Worm (Caenorhabditis elegans) whole organism, young adult: ENCODE results near the gene cpg-24.
"Not testable (repeated sequence)": the region's sequence is repeated elsewhere in the genome, so short reads cannot be mapped to it uniquely, and the experiment has no call there.

Experiments
- B0035.1 ChIP-seq: sonication (generic microtip); optimal IDR thresholded peaks from 2 replicates; lab custom pipeline; 2016; ENCODE audit warnings: missing genetic modification characterization, mild to moderate bottlenecking, missing compliant biosample characterization, missing genotype, missing genetic modification reagents
- B0336.3 ChIP-seq: fragments of 200-800 bp; sonication (Bioruptor generic); IDR thresholded peaks from 2 replicates; pipeline ENCODE4 v1.3.6; 2022; ENCODE audit warnings: missing genetic modification characterization, missing compliant biosample characterization
- C06A6.2 ChIP-seq: fragments of 200-800 bp; sonication (Bioruptor generic); conservative IDR thresholded peaks from 2 replicates; pipeline ENCODE4 v1.3.6; 2022; ENCODE audit warnings: missing genetic modification characterization, missing compliant biosample characterization
- F22D6.2 ChIP-seq: sonication (generic microtip); optimal IDR thresholded peaks from 2 replicates; lab custom pipeline; 2016; ENCODE audit warnings: mild to moderate bottlenecking, missing genetic modification characterization, missing compliant biosample characterization
- F55B11.4 ChIP-seq: sonication (generic microtip); optimal IDR thresholded peaks from 2 replicates; lab custom pipeline; 2016; ENCODE audit warnings: missing compliant biosample characterization, missing genetic modification characterization, borderline replicate concordance; ENCODE audit not compliant: insufficient read depth
- F57A8.1 ChIP-seq: fragments of 200-800 bp; sonication (Bioruptor generic); optimal IDR thresholded peaks from 2 replicates; lab custom pipeline; 2018; ENCODE audit warnings: mild to moderate bottlenecking, missing genetic modification characterization, moderate library complexity, missing compliant biosample characterization
- K11D2.4 ChIP-seq: fragments of 200-800 bp; sonication (Bioruptor generic); IDR thresholded peaks from 2 replicates; pipeline ENCODE4 v1.3.6; 2022; ENCODE audit warnings: missing genetic modification reagents, missing genetic modification characterization, missing compliant biosample characterization
- K12H6.12 ChIP-seq: fragments of 200-800 bp; sonication (Bioruptor generic); optimal IDR thresholded peaks from 2 replicates; lab custom pipeline; 2018; ENCODE audit warnings: mild to moderate bottlenecking, missing genetic modification characterization, missing compliant biosample characterization
- Y67H2A.10 ChIP-seq: fragments of 200-800 bp; sonication (Bioruptor generic); conservative IDR thresholded peaks from 2 replicates; pipeline ENCODE4 v1.3.6; 2022; ENCODE audit warnings: missing genetic modification reagents, missing genetic modification characterization, missing compliant biosample characterization
- Y95B8A.8 ChIP-seq: fragments of 200-800 bp; sonication (Bioruptor generic); IDR thresholded peaks from 2 replicates; pipeline ENCODE4 v1.3.6; 2022; ENCODE audit warnings: missing genetic modification reagents, missing genetic modification characterization, missing compliant biosample characterization
- bed-1 ChIP-seq: fragments of 200-800 bp; sonication (Bioruptor generic); IDR thresholded peaks from 2 replicates; pipeline ENCODE4 v1.3.6; 2022; ENCODE audit warnings: missing genetic modification reagents, missing genetic modification characterization, missing compliant biosample characterization
- cebp-1 ChIP-seq, 2 experiments: fragments of 200-800 bp in 1 of 2; sonication (Bioruptor generic) in 1 of 2; sonication (generic microtip) in 1 of 2; IDR thresholded peaks in 1 of 2; optimal IDR thresholded peaks in 1 of 2; 2 replicates each; pipeline versions ENCODE4 v1.3.6 to Lab custom; 2017 to 2022; ENCODE audit warnings: missing compliant biosample characterization in 2 of 2, missing genetic modification characterization in 2 of 2, mild to moderate bottlenecking in 1 of 2, missing genetic modification reagents in 1 of 2, moderate library complexity in 1 of 2
- cebp-2 ChIP-seq: fragments of 200-800 bp; sonication (Bioruptor generic); IDR thresholded peaks from 2 replicates; pipeline ENCODE4 v1.3.6; 2022; ENCODE audit warnings: missing genetic modification characterization, missing compliant biosample characterization
- ceh-40 ChIP-seq: fragments of 200-800 bp; sonication (Bioruptor generic); IDR thresholded peaks from 2 replicates; pipeline ENCODE4 v1.3.6; 2022; ENCODE audit warnings: missing genetic modification characterization, missing compliant biosample characterization
- ceh-58 ChIP-seq: fragments of 200-800 bp; sonication (Bioruptor generic); IDR thresholded peaks from 2 replicates; pipeline ENCODE4 v1.3.6; 2022; ENCODE audit warnings: missing genetic modification characterization, missing compliant biosample characterization
- die-1 ChIP-seq: sonication (generic microtip); optimal IDR thresholded peaks from 2 replicates; lab custom pipeline; 2016; ENCODE audit warnings: missing genotype, mild to moderate bottlenecking, missing genetic modification characterization, missing compliant biosample characterization
- egl-44 ChIP-seq: fragments of 200-800 bp; sonication (Bioruptor generic); IDR thresholded peaks from 2 replicates; pipeline ENCODE4 v1.3.6; 2022; ENCODE audit warnings: missing genetic modification reagents, missing genetic modification characterization, missing compliant biosample characterization
- fkh-3 ChIP-seq: sonication (generic microtip); optimal IDR thresholded peaks from 2 replicates; lab custom pipeline; 2016; ENCODE audit warnings: mild to moderate bottlenecking, missing genetic modification characterization, missing compliant biosample characterization
- him-1 ChIP-seq: sonication (generic microtip); optimal IDR thresholded peaks from 2 replicates; lab custom pipeline; 2016; ENCODE audit warnings: missing genotype, missing genetic modification reagents, missing genetic modification characterization, missing compliant biosample characterization
- let-526 ChIP-seq: fragments of 200-800 bp; sonication (Bioruptor generic); IDR thresholded peaks from 2 replicates; pipeline ENCODE4 v1.3.6; 2022; ENCODE audit warnings: missing genetic modification reagents, missing genetic modification characterization, missing compliant biosample characterization
- let-607 ChIP-seq, 2 experiments: fragments of 200-800 bp in 1 of 2; sonication (Bioruptor generic) in 1 of 2; sonication (generic microtip) in 1 of 2; optimal IDR thresholded peaks; 2 replicates each; lab custom pipeline; 2016 to 2018; ENCODE audit warnings: mild to moderate bottlenecking in 2 of 2, missing compliant biosample characterization in 2 of 2, missing genetic modification characterization in 2 of 2, moderate library complexity in 2 of 2, missing genotype in 1 of 2
- lin-26 ChIP-seq: fragments of 200-800 bp; sonication (Bioruptor generic); IDR thresholded peaks from 2 replicates; pipeline ENCODE4 v1.3.6; 2022; ENCODE audit warnings: missing genetic modification reagents, missing genetic modification characterization, missing compliant biosample characterization
- lin-40 ChIP-seq: sonication (generic microtip); optimal IDR thresholded peaks from 2 replicates; lab custom pipeline; 2016; ENCODE audit warnings: missing genetic modification characterization, mild to moderate bottlenecking, missing compliant biosample characterization, missing genotype, missing genetic modification reagents
- lsl-1 ChIP-seq: fragments of 200-800 bp; sonication (Bioruptor generic); optimal IDR thresholded peaks from 2 replicates; lab custom pipeline; 2018; ENCODE audit warnings: mild to moderate bottlenecking, missing genetic modification characterization, moderate library complexity, missing compliant biosample characterization
- lsy-27 ChIP-seq: sonication (generic microtip); optimal IDR thresholded peaks from 2 replicates; lab custom pipeline; 2017; ENCODE audit warnings: missing genetic modification characterization, mild to moderate bottlenecking, missing compliant biosample characterization, antibody characterized with exemption, missing genotype, borderline replicate concordance; ENCODE audit not compliant: insufficient read depth
- madf-6 ChIP-seq: fragments of 200-800 bp; sonication (Bioruptor generic); IDR thresholded peaks from 2 replicates; pipeline ENCODE4 v1.3.6; 2022; ENCODE audit warnings: missing genetic modification reagents, missing genetic modification characterization, missing compliant biosample characterization
- mxl-1 ChIP-seq: sonication (generic microtip); optimal IDR thresholded peaks from 2 replicates; lab custom pipeline; 2016; ENCODE audit warnings: missing genetic modification characterization, missing compliant biosample characterization
- nfyb-1 ChIP-seq: fragments of 200-800 bp; sonication (Bioruptor generic); IDR thresholded peaks from 2 replicates; pipeline ENCODE4 v1.3.6; 2022; ENCODE audit warnings: missing genetic modification reagents, missing genetic modification characterization, missing compliant biosample characterization
- nhr-120 ChIP-seq: fragments of 200-800 bp; sonication (Bioruptor generic); IDR thresholded peaks from 2 replicates; pipeline ENCODE4 v1.3.6; 2022; ENCODE audit warnings: missing genetic modification characterization, missing compliant biosample characterization
- nhr-179 ChIP-seq: sonication (generic microtip); optimal IDR thresholded peaks from 2 replicates; lab custom pipeline; 2016; ENCODE audit warnings: mild to moderate bottlenecking, missing genetic modification characterization, missing compliant biosample characterization
- pbrm-1 ChIP-seq: fragments of 200-800 bp; sonication (Bioruptor generic); IDR thresholded peaks from 2 replicates; pipeline ENCODE4 v1.3.6; 2022; ENCODE audit warnings: missing genetic modification reagents, missing genetic modification characterization, missing compliant biosample characterization
- pha-4 ChIP-seq: fragments of 150-350 bp; sonication (generic microtip); optimal IDR thresholded peaks from 2 replicates; lab custom pipeline; 2014; ENCODE audit warnings: missing biosample characterization, missing genetic modification reagents, missing genetic modification characterization
- rcor-1 ChIP-seq: fragments of 200-800 bp; sonication (Bioruptor generic); IDR thresholded peaks from 2 replicates; pipeline ENCODE4 v1.3.6; 2022; ENCODE audit warnings: missing genetic modification reagents, missing genetic modification characterization, missing compliant biosample characterization
- rpc-1 ChIP-seq, 2 experiments: fragments of 150-350 bp in 1 of 2; sonication (generic microtip) in 1 of 2; optimal IDR thresholded peaks; 2 replicates each; lab custom pipeline; 2014 to 2018; ENCODE audit warnings: missing biosample characterization in 1 of 2, missing genetic modification characterization in 1 of 2, missing genetic modification reagents in 1 of 2, missing genotype in 1 of 2
- sdz-38 ChIP-seq: sonication (generic microtip); optimal IDR thresholded peaks from 2 replicates; lab custom pipeline; 2016; ENCODE audit warnings: missing genotype, missing genetic modification characterization, missing compliant biosample characterization
- somi-1 ChIP-seq: fragments of 200-800 bp; sonication (Bioruptor generic); optimal IDR thresholded peaks from 2 replicates; lab custom pipeline; 2018; ENCODE audit warnings: mild to moderate bottlenecking, missing genetic modification characterization, missing compliant biosample characterization
- sptf-2 ChIP-seq: fragments of 200-800 bp; sonication (Bioruptor generic); optimal IDR thresholded peaks from 2 replicates; lab custom pipeline; 2018; ENCODE audit warnings: mild to moderate bottlenecking, missing genetic modification characterization, missing compliant biosample characterization
- tbp1 ChIP-seq: fragments of 200-800 bp; sonication (Bioruptor generic); optimal IDR thresholded peaks from 2 replicates; lab custom pipeline; 2018; ENCODE audit warnings: mild to moderate bottlenecking, missing genetic modification characterization, missing compliant biosample characterization
- unc-62 ChIP-seq: fragments of 150-350 bp; optimal IDR thresholded peaks from 2 replicates; lab custom pipeline; 2014; ENCODE audit warnings: missing biosample characterization, missing genetic modification reagents, missing genetic modification characterization
- zfh-2 ChIP-seq: fragments of 200-800 bp; sonication (Bioruptor generic); conservative IDR thresholded peaks from 2 replicates; pipeline ENCODE4 v1.3.6; 2022; ENCODE audit warnings: missing genetic modification reagents, missing genetic modification characterization, missing compliant biosample characterization
- ztf-28 ChIP-seq: fragments of 200-800 bp; sonication (Bioruptor generic); IDR thresholded peaks from 2 replicates; pipeline ENCODE4 v1.3.6; 2022; ENCODE audit warnings: missing genetic modification reagents, missing genetic modification characterization, missing compliant biosample characterization
- ztf-3 ChIP-seq: fragments of 200-800 bp; sonication (Bioruptor generic); optimal IDR thresholded peaks from 2 replicates; lab custom pipeline; 2018; ENCODE audit warnings: mild to moderate bottlenecking, missing genetic modification characterization, missing compliant biosample characterization

Gene cpg-24

DNA sequence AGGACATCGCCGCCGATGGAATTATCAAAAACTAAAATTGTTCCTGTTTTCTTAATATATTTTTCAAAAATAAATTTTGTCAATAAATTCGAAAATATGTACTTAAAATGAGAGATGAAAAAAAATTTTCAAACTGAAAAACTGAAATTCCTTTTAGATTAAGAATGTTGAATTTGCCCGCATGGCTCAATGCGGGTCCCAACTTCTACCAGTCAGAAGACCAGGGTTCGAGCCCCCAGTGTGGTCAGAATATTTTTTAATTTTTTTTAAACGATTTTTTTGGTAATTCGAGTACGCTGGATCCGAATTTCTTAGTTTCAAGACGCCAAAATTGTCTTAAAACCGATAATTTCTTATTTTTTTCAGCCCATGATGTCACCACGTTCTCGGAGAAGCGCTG lies 5.6 kb downstream of the cpg-24 start:
- TF ChIP-seq lin-26 (0 out of 2 replicates have a peak, but pooled peaks have one; percentile 22), rpc-1 (optimal IDR thresholded peaks at IDR 0.05; lab: Kevin White, UChicago) (no peak), rpc-1 (tag; optimal IDR thresholded peaks at IDR 0.05; lab: Kevin White, UChicago) (peak; percentile 59), nfyb-1 (peak; percentile 61; the same call in 1 of the 2 replicates), Y67H2A.10 (GFP tag; lab: Robert Waterston, UW) (0 out of 2 replicates have a peak, but pooled peaks have one; percentile 35), him-1 (tag; lab: Kevin White, UChicago) (peak; percentile 27), tbp1 (GFP tag; lab: Kevin White, UChicago) (peak; percentile 61), K11D2.4 (GFP tag; lab: Robert Waterston, UW) (peak; percentile 41; the same call in 1 of the 2 replicates), die-1 (tag; lab: Kevin White, UChicago) (no peak), pbrm-1 (peak; percentile 40; the same call in 1 of the 2 replicates), lsl-1 (GFP tag; lab: Kevin White, UChicago) (no peak), Y95B8A.8 (GFP tag; lab: Robert Waterston, UW) (no peak)

DNA sequence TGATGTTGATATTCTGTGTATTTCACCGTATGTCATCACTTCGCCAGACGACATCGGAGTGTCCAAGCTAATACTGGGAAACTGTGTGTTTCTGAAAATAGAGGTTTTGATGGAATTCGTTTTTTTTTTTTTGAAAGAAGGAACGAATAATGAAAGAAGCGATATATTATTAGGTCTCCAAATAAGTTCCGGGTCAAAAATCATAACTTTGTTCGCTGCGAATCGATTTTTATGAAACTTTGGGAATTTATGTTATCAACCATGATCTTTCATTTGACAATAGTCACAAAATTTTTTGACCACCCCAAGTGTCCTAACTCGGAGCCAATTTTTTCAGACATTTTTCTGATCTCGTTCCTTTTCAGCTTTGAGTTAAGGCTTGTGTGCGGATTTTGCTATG lies 13.4 kb downstream of the cpg-24 start, which contains the start of gene nhr-274:
nhr-274 (minus strand) TSS at position 101 of the 400 bp plus-strand sequence.
- TF ChIP-seq zfh-2, K12H6.12, C06A6.2: not testable (repeated sequence)

DNA sequence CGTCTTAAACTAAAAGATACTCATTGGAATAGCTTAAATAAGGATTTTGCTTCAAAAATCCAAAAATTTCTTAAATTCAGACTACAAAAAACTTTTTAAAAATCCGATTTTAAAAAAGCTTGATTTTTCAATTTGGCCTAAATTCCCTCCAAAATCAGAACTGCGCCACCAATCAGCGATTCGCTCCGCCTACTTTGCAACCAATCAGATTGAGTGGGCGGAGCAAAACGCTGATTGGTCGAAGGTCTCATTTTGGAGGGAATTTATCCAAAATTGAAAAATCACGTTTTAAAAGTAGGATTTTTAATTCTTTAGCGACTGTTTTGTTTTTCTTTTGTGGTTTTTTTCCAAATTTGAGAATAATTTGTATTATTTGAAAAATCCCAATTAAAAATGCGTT lies 17.6 kb downstream of the cpg-24 start:
- TF ChIP-seq nfyb-1 = 0 out of 2 replicates have a peak, but pooled peaks have one; percentile 21
- no peak for TF ChIP-seq Y67H2A.10 (GFP tag; lab: Robert Waterston, UW)
- no peak for TF ChIP-seq lin-26

DNA sequence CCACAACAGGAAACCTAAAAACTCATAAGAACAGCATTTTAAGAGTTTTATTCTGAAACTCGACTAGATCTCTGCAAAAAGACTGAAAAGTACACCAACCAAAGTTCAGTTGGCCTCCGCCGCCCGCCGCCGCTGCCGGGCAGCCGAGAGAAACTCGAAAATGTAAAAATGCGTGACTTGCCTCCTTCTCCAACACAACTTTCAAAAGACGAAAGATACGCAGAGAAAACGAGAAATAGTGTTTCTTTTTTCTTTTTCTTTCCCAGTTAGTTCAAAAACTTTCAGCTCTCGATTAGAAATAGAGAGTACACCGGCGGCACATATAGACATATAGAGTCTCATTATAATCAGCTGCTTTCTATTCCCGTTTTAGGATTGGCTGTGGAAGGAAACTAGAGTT lies 18.0 kb downstream of the cpg-24 start:
- no peak for TF ChIP-seq B0336.3 (GFP tag; lab: Robert Waterston, UW)
- no peak for TF ChIP-seq ceh-58 (GFP tag; lab: Robert Waterston, UW)
- TF ChIP-seq lsy-27 (tag; lab: Kevin White, UChicago) = no peak
- 0 out of 2 replicates have a peak, but pooled peaks have one; percentile 14 for TF ChIP-seq egl-44 (GFP tag; lab: Robert Waterston, UW)
- TF ChIP-seq mxl-1 (tag; lab: Kevin White, UChicago) = no peak
- no peak for TF ChIP-seq B0035.1 (tag; lab: Kevin White, UChicago)
- TF ChIP-seq him-1 (tag; lab: Kevin White, UChicago) = no peak
- TF ChIP-seq cebp-2 (GFP tag; lab: Robert Waterston, UW) = no peak
- no peak for TF ChIP-seq let-526 (GFP tag; lab: Robert Waterston, UW)
- TF ChIP-seq lin-26 = no peak
- TF ChIP-seq F57A8.1 = no peak
- no peak for TF ChIP-seq nhr-120 (GFP tag; lab: Robert Waterston, UW)
- TF ChIP-seq rcor-1 = no peak
- TF ChIP-seq die-1 (tag; lab: Kevin White, UChicago) = no peak
- TF ChIP-seq tbp1 (GFP tag; lab: Kevin White, UChicago) = no peak
- no peak for TF ChIP-seq pha-4 (tag; lab: Kevin White, UChicago)
- TF ChIP-seq ztf-28 (GFP tag; lab: Robert Waterston, UW) = no peak
- TF ChIP-seq cebp-1 (GFP tag; IDR thresholded peaks at IDR 0.05; lab: Robert Waterston, UW) = no peak
- TF ChIP-seq cebp-1 (tag; optimal IDR thresholded peaks at IDR 0.05; lab: Kevin White, UChicago) = peak; percentile 33
- no peak for TF ChIP-seq sptf-2
- no peak for TF ChIP-seq F22D6.2 (tag; lab: Kevin White, UChicago)
- no peak for TF ChIP-seq F55B11.4 (tag; lab: Kevin White, UChicago)
- no peak for TF ChIP-seq sdz-38
- TF ChIP-seq ceh-40 = no peak
- TF ChIP-seq fkh-3 (tag; lab: Kevin White, UChicago) = no peak
- TF ChIP-seq lsl-1 (GFP tag; lab: Kevin White, UChicago) = no peak
- no peak for TF ChIP-seq unc-62 (GFP tag; lab: Kevin White, UChicago)
- no peak for TF ChIP-seq let-607 (tag; optimal IDR thresholded peaks at IDR 0.05; lab: Kevin White, UChicago)
- no peak for TF ChIP-seq lin-40
- TF ChIP-seq bed-1 = no peak
- no peak for TF ChIP-seq madf-6 (GFP tag; lab: Robert Waterston, UW)
- no peak for TF ChIP-seq ztf-3
- TF ChIP-seq nhr-179 (tag; lab: Kevin White, UChicago) = no peak
- no peak for TF ChIP-seq somi-1 (GFP tag; lab: Kevin White, UChicago)
